Fruit fly (Drosophila melanogaster) whole organism, prepupa: ENCODE data around the gene Ndc1.
A peak's percentile ranks its signal among the peaks of the same experiment; 100 is the strongest.

Experiments used
- Blimp-1 ChIP-seq: fragments of 200-800 bp; sonication (Bioruptor generic); optimal IDR thresholded peaks from 3 replicates; lab custom pipeline; 2017; ENCODE audit warnings: missing biosample characterization, missing genetic modification characterization, mild to moderate bottlenecking, moderate library complexity, missing genetic modification reagents
- CG10631 ChIP-seq: fragments of 200-800 bp; sonication (Bioruptor generic); optimal IDR thresholded peaks from 2 replicates; lab custom pipeline; 2016; ENCODE audit warnings: missing biosample characterization, missing genetic modification characterization
- CG10669 ChIP-seq: fragments of 200-800 bp; sonication (Bioruptor generic); optimal IDR thresholded peaks from 3 replicates; lab custom pipeline; 2018; ENCODE audit warnings: missing biosample characterization, mild to moderate bottlenecking, missing genetic modification characterization, moderate library complexity
- CG11294 ChIP-seq: fragments of 200-800 bp; sonication (Bioruptor generic); IDR thresholded peaks from 2 replicates; pipeline ENCODE4 v1.3.6; 2022; ENCODE audit warnings: missing biosample characterization, missing genetic modification characterization
- CG11762 ChIP-seq: fragments of 200-800 bp; sonication (Bioruptor generic); optimal IDR thresholded peaks from 3 replicates; lab custom pipeline; 2016; ENCODE audit warnings: missing biosample characterization, missing genetic modification characterization; ENCODE audit not compliant: insufficient read depth
- CG15336 ChIP-seq: fragments of 200-800 bp; sonication (Bioruptor generic); IDR thresholded peaks from 2 replicates; pipeline ENCODE4 v1.3.6; 2022; ENCODE audit warnings: missing biosample characterization, missing genetic modification characterization
- CG1621 ChIP-seq: fragments of 200-800 bp; sonication (Bioruptor generic); optimal IDR thresholded peaks from 3 replicates; lab custom pipeline; 2018; ENCODE audit warnings: missing biosample characterization, mild to moderate bottlenecking, missing genetic modification characterization
- CG16779 ChIP-seq: fragments of 200-800 bp; sonication (Bioruptor generic); optimal IDR thresholded peaks from 3 replicates; lab custom pipeline; 2017; ENCODE audit warnings: missing biosample characterization, mild to moderate bottlenecking, missing genetic modification characterization
- CG32006 ChIP-seq: fragments of 200-800 bp; sonication (Bioruptor generic); optimal IDR thresholded peaks from 3 replicates; lab custom pipeline; 2017; ENCODE audit warnings: missing biosample characterization, mild to moderate bottlenecking, missing genetic modification characterization
- CG34406 ChIP-seq: fragments of 200-800 bp; sonication (Bioruptor generic); optimal IDR thresholded peaks from 3 replicates; lab custom pipeline; 2016; ENCODE audit warnings: missing biosample characterization, missing genetic modification characterization
- CG3919 ChIP-seq: fragments of 200-800 bp; sonication (Bioruptor generic); optimal IDR thresholded peaks from 3 replicates; lab custom pipeline; 2016; ENCODE audit warnings: missing biosample characterization, missing genetic modification characterization
- CG4318 ChIP-seq: fragments of 200-800 bp; sonication (Bioruptor generic); optimal IDR thresholded peaks from 3 replicates; lab custom pipeline; 2017; ENCODE audit warnings: missing biosample characterization, mild to moderate bottlenecking, missing genetic modification characterization
- CG6163 ChIP-seq: fragments of 200-800 bp; sonication (Bioruptor generic); IDR thresholded peaks from 3 replicates; pipeline ENCODE4 v1.3.6; 2022; ENCODE audit warnings: missing biosample characterization, missing genetic modification characterization
- CG6276 ChIP-seq: fragments of 200-800 bp; sonication (Bioruptor generic); optimal IDR thresholded peaks from 2 replicates; lab custom pipeline; 2017; ENCODE audit warnings: missing biosample characterization, mild to moderate bottlenecking, missing genetic modification characterization
- CG6808 ChIP-seq: fragments of 200-800 bp; sonication (Bioruptor generic); optimal IDR thresholded peaks from 3 replicates; lab custom pipeline; 2017; ENCODE audit warnings: missing biosample characterization, missing genetic modification characterization, mild to moderate bottlenecking, moderate library complexity, missing genetic modification reagents
- CG6854 ChIP-seq: fragments of 200-800 bp; sonication (Bioruptor generic); optimal IDR thresholded peaks from 2 replicates; lab custom pipeline; 2017; ENCODE audit warnings: missing biosample characterization, mild to moderate bottlenecking, missing genetic modification characterization
- CG7368 ChIP-seq: fragments of 200-800 bp; sonication (Bioruptor generic); optimal IDR thresholded peaks from 3 replicates; lab custom pipeline; 2016; ENCODE audit warnings: missing biosample characterization, missing genetic modification characterization
- CG8319 ChIP-seq: fragments of 200-800 bp; sonication (Bioruptor generic); optimal IDR thresholded peaks from 3 replicates; lab custom pipeline; 2016; ENCODE audit warnings: missing biosample characterization, missing genetic modification characterization
- CG8632 ChIP-seq: fragments of 200-800 bp; sonication (Bioruptor generic); optimal IDR thresholded peaks from 3 replicates; lab custom pipeline; 2016; ENCODE audit warnings: missing biosample characterization, missing genetic modification characterization
- CG9139 ChIP-seq: fragments of 200-800 bp; sonication (Bioruptor generic); optimal IDR thresholded peaks from 3 replicates; lab custom pipeline; 2017; ENCODE audit warnings: missing biosample characterization, mild to moderate bottlenecking, missing genetic modification characterization
- Eip78C ChIP-seq: fragments of 200-800 bp; sonication (Bioruptor generic); peaks from one replicate; lab custom pipeline; 2016; ENCODE audit warnings: missing biosample characterization, missing genetic modification characterization
- Eip93F ChIP-seq: fragments of 200-800 bp; sonication (Bioruptor generic); optimal IDR thresholded peaks from 2 replicates; lab custom pipeline; 2016; ENCODE audit warnings: missing biosample characterization, mild to moderate bottlenecking, missing genetic modification characterization
- Ets96B ChIP-seq: fragments of 200-800 bp; optimal IDR thresholded peaks from 2 replicates; lab custom pipeline; 2019; ENCODE audit warnings: missing biosample characterization, mild to moderate bottlenecking, missing genetic modification characterization, moderate library complexity
- Gug ChIP-seq: fragments of 200-800 bp; sonication (Bioruptor generic); IDR thresholded peaks from 2 replicates; pipeline ENCODE4 v1.3.6; 2022; ENCODE audit warnings: missing biosample characterization, missing genetic modification characterization
- Hr39 ChIP-seq: fragments of 200-800 bp; sonication (Bioruptor generic); optimal IDR thresholded peaks from 2 replicates; lab custom pipeline; 2016; ENCODE audit warnings: missing biosample characterization, missing genetic modification characterization
- Lpt ChIP-seq: fragments of 200-800 bp; sonication (Bioruptor generic); optimal IDR thresholded peaks from 3 replicates; lab custom pipeline; 2016; ENCODE audit warnings: missing biosample characterization, missing genetic modification characterization
- OdsH ChIP-seq: fragments of 200-800 bp; sonication (Bioruptor generic); optimal IDR thresholded peaks from 3 replicates; lab custom pipeline; 2016; ENCODE audit warnings: missing biosample characterization, missing genetic modification characterization
- Sox14 ChIP-seq: fragments of 200-800 bp; sonication (Bioruptor generic); optimal IDR thresholded peaks from 3 replicates; lab custom pipeline; 2016; ENCODE audit warnings: missing biosample characterization, missing genetic modification characterization
- Sox15 ChIP-seq: fragments of 200-800 bp; sonication (Bioruptor generic); optimal IDR thresholded peaks from 3 replicates; lab custom pipeline; 2016; ENCODE audit warnings: missing biosample characterization, missing genetic modification characterization
- acj6 ChIP-seq: fragments of 200-800 bp; sonication (Bioruptor generic); optimal IDR thresholded peaks from 3 replicates; lab custom pipeline; 2016; ENCODE audit warnings: missing biosample characterization, missing genetic modification characterization
- dsx ChIP-seq: fragments of 200-800 bp; optimal IDR thresholded peaks from 3 replicates; lab custom pipeline; 2019; ENCODE audit warnings: missing biosample characterization, mild to moderate bottlenecking, missing genetic modification characterization, moderate library complexity; ENCODE audit not compliant: poor library complexity, severe bottlenecking
- fd59A ChIP-seq: fragments of 200-800 bp; sonication (Bioruptor generic); optimal IDR thresholded peaks from 2 replicates; lab custom pipeline; 2017; ENCODE audit warnings: missing biosample characterization, mild to moderate bottlenecking, missing genetic modification characterization, missing genetic modification reagents
- fkh ChIP-seq: fragments of 200-800 bp; sonication (Bioruptor generic); optimal IDR thresholded peaks from 3 replicates; lab custom pipeline; 2017; ENCODE audit warnings: missing biosample characterization, mild to moderate bottlenecking, missing genetic modification characterization, moderate library complexity
- lz ChIP-seq: fragments of 200-800 bp; sonication (Bioruptor generic); optimal IDR thresholded peaks from 3 replicates; lab custom pipeline; 2016; ENCODE audit warnings: missing biosample characterization, missing genetic modification characterization
- net ChIP-seq: fragments of 200-800 bp; sonication (Bioruptor generic); optimal IDR thresholded peaks from 3 replicates; lab custom pipeline; 2016; ENCODE audit warnings: missing biosample characterization, missing genetic modification characterization
- spab ChIP-seq: fragments of 200-800 bp; sonication (Bioruptor generic); optimal IDR thresholded peaks from 2 replicates; lab custom pipeline; 2017; ENCODE audit warnings: missing biosample characterization, mild to moderate bottlenecking, missing genetic modification characterization, missing genetic modification reagents
- ss ChIP-seq, 2 experiments: fragments of 200-800 bp; sonication (Bioruptor generic); optimal IDR thresholded peaks; 2 replicates in 1 of 2; 3 replicates in 1 of 2; lab custom pipeline; 2017 to 2018; ENCODE audit warnings: mild to moderate bottlenecking in 2 of 2, missing biosample characterization in 2 of 2, missing genetic modification characterization in 2 of 2, moderate library complexity in 1 of 2
- svp ChIP-seq: fragments of 200-800 bp; sonication (Bioruptor generic); peaks from one replicate; lab custom pipeline; 2016; ENCODE audit warnings: missing biosample characterization, missing genetic modification characterization
- vri ChIP-seq: fragments of 200-800 bp; sonication (Bioruptor generic); optimal IDR thresholded peaks from 3 replicates; lab custom pipeline; 2016; ENCODE audit warnings: missing biosample characterization, mild to moderate bottlenecking, missing genetic modification characterization

Gene Ndc1

DNA sequence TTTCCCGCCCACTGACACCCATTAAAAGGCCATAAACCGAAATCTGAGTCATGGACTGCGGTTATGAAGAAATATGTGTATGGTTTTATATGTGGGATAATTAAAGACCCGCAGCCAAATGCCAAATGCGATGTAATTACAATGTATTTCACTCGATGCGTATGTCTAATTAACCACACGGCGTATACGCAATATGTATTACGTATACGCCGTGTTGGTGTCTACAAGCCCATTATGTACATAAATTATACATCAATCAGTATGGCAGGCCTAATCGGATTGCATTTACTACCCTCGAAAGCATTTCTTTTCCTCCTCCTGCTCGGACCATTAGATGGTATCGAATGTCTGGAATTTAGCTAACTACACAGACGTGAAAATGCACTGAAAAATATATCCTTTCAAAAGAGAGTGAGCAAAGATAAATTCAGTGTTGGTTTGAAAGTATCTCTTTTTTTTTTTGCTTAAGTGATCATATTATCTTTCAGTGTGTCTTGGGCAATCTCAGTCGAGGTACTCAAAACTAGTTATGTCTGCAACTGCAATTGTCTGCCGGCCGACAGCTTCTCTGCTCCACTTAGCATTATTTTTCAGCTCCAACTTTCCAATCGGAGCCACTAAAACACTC lies 13.8 kb upstream of the Ndc1 start (continued):
- no peak for TF ChIP-seq CG8632
- no peak for TF ChIP-seq CG1621
- no peak for TF ChIP-seq CG6163 (GFP tag; lab: Robert Waterston, UW)
- TF ChIP-seq Hr39 (GFP tag; lab: Kevin White, UChicago), result no peak
- TF ChIP-seq Gug, result no peak
- no peak for TF ChIP-seq Blimp-1 (GFP tag; lab: Kevin White, UChicago)
- no peak for TF ChIP-seq CG16779 (tag; lab: Kevin White, UChicago)
- no peak for TF ChIP-seq Ets96B (tag; lab: Kevin White, UChicago)
- TF ChIP-seq CG4318, result peak; percentile 14
- no peak for TF ChIP-seq CG7368 (GFP tag; lab: Kevin White, UChicago)
- no peak for TF ChIP-seq dsx (GFP tag; lab: Kevin White, UChicago)
- TF ChIP-seq Sox15 (GFP tag; lab: Kevin White, UChicago), result no peak
- no peak for TF ChIP-seq net (GFP tag; lab: Kevin White, UChicago)
- TF ChIP-seq CG3919 (GFP tag; lab: Kevin White, UChicago), result peak; percentile 2
- TF ChIP-seq vri (GFP tag; lab: Kevin White, UChicago), result no peak
- TF ChIP-seq acj6, result no peak
- no peak; the same call in 1 of the 2 replicates for TF ChIP-seq CG11294
- TF ChIP-seq CG34406 (GFP tag; lab: Kevin White, UChicago), result no peak

DNA sequence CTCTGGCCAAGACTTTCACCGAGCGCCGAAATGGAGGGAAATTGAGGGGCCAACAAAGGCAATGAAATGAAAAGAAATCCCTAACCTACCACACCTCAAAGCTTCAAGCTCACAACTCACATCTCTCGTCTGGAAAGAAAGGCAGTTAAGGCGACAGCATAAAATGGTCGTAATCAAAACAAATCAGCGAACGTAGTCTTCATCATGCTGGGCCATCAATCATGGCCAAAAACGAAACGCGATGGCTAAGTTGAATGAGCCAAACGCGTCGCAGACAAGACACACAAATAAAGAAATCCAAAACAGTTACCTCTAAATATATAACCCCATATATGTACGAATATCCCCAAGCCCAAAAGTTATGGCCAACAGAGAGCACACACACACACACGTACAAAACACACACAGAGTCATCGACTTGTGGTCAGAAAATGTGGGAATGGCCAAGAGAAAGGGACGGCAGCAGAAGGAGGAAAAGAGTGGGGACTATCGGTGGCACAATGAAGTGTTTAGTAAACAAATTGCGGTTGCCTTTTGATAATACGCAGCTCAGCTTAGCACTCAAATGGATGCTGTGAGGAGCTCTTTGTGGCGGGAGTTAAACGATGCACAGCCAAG lies 13.0 kb upstream of the Ndc1 start:
- peak; percentile 7 for TF ChIP-seq CG6854 (GFP tag; lab: Kevin White, UChicago)
- TF ChIP-seq fd59A (GFP tag; lab: Kevin White, UChicago), result no peak
- TF ChIP-seq Eip78C (GFP tag; lab: Kevin White, UChicago), result peak; percentile 37
- TF ChIP-seq fkh (GFP tag; lab: Kevin White, UChicago), result peak; percentile 19

DNA sequence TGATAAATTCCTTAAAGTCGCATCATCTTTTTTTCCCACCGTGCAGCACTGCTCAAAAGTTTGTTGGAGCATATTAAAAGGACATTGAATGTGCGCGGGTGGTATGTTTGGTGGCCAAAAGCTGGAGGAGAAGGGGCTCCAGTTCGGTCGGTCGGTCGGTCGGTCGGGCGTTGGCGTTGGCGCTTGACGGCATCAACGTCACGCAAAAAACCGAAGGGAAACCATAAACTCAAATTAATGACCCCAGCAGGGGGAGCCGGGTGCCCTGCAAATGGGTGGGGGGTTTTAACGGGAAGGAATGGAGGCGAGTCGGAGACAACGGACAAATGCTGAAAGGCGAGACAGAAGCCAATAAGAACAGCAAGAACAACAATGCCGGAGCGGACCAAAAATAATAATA lies 11.8 kb upstream of the Ndc1 start:
- no peak for TF ChIP-seq OdsH (GFP tag; lab: Kevin White, UChicago)
- 0 out of 3 replicates have a peak, but pooled peaks have one; percentile 16 for TF ChIP-seq CG6163 (GFP tag; lab: Robert Waterston, UW)
- TF ChIP-seq CG6854 (GFP tag; lab: Kevin White, UChicago), result peak; percentile 12
- peak; percentile 6 for TF ChIP-seq CG3919 (GFP tag; lab: Kevin White, UChicago)
- no peak for TF ChIP-seq CG6276 (GFP tag; lab: Kevin White, UChicago)
- no peak for TF ChIP-seq CG1621
- TF ChIP-seq svp (GFP tag; lab: Kevin White, UChicago), result peak; percentile 39
- no peak for TF ChIP-seq fkh (GFP tag; lab: Kevin White, UChicago)
- TF ChIP-seq CG32006 (GFP tag; lab: Kevin White, UChicago), result no peak
- no peak for TF ChIP-seq Sox14
- no peak for TF ChIP-seq CG8319
- TF ChIP-seq CG10669 (GFP tag; lab: Kevin White, UChicago), result no peak
- no peak for TF ChIP-seq Blimp-1 (GFP tag; lab: Kevin White, UChicago)
- TF ChIP-seq, all 60 proteins: peak for 4

DNA sequence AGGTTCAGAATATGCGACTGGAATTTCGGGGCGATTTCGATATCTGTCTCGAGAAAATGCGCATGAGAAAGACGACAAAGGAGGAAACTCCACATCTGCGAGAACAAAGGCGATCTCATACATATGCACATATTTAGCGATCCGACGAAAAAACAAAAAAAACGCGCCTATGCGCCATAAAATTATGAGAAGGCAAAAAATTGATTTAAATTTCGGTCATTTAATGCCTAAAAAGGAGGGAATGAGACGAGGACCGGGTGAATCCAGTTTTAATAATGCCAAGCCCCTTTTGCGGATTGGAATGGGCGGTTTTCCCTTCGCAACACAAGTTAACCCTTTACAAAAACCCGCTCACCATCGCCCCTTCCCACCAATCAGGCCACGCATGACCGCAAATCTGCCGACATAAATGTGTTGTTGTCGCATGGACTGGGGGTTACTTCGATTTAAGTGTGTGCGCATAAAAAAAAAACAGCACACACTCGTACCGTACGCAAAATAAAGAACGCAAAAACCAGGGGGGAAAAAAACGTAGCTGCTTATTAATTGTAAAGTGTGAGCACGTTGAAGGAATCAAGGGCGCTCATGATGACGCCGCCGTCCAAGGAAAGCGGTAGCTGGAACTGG lies 9.7 kb upstream of the Ndc1 start:
- TF ChIP-seq ss (GFP tag; optimal IDR thresholded peaks at IDR 0.05; lab: Kevin White, UChicago) (no peak), Eip93F (peak; percentile 16)

DNA sequence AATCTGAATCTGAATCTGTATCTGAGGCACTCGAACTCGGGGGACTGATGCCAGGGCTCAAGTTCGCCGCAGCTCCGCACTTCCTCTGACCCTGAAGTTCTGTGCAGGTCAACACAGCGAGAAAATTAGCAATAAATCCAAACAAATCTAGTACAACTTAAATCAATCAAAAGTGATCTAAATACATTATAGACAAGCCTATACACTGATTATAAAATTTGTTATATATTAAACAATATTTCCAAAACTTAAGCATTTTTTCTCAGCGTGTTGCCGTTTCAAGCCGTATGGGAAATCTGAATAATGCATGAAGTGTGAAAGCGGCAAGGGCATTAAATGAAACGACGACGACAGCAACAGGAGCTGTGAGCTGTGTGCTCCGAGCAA lies 9.2 kb upstream of the Ndc1 start:
- peak; percentile 74 for TF ChIP-seq Blimp-1 (GFP tag; lab: Kevin White, UChicago)
- TF ChIP-seq acj6, result peak; percentile 97
- peak; percentile 83 for TF ChIP-seq Eip93F
- peak; percentile 69 for TF ChIP-seq CG15336
- peak; percentile 92 for TF ChIP-seq CG11762 (GFP tag; lab: Kevin White, UChicago)
- peak; percentile 92 for TF ChIP-seq Sox14
- peak; percentile 72 for TF ChIP-seq Lpt
- TF ChIP-seq CG10631 (GFP tag; lab: Kevin White, UChicago), result peak; percentile 96
- peak; percentile 98 for TF ChIP-seq Eip78C (GFP tag; lab: Kevin White, UChicago)
- TF ChIP-seq CG6808 (GFP tag; lab: Kevin White, UChicago), result peak; percentile 94
- peak; percentile 98 for TF ChIP-seq Ets96B (tag; lab: Kevin White, UChicago)
- peak; percentile 94 for TF ChIP-seq lz (GFP tag; lab: Kevin White, UChicago)
- no peak for TF ChIP-seq CG6276 (GFP tag; lab: Kevin White, UChicago)
- peak; percentile 90 for TF ChIP-seq CG16779 (tag; lab: Kevin White, UChicago)
- peak; percentile 96 for TF ChIP-seq spab (GFP tag; lab: Kevin White, UChicago)
- peak; percentile 91 for TF ChIP-seq CG9139 (GFP tag; lab: Kevin White, UChicago)
- peak; percentile 98 for TF ChIP-seq CG10669 (GFP tag; lab: Kevin White, UChicago)
- TF ChIP-seq fd59A (GFP tag; lab: Kevin White, UChicago), result peak; percentile 95
- peak; percentile 96 for TF ChIP-seq CG7368 (GFP tag; lab: Kevin White, UChicago)
